Worm (Caenorhabditis elegans): ENCODE data around the gene tsen-54.

DNA sequence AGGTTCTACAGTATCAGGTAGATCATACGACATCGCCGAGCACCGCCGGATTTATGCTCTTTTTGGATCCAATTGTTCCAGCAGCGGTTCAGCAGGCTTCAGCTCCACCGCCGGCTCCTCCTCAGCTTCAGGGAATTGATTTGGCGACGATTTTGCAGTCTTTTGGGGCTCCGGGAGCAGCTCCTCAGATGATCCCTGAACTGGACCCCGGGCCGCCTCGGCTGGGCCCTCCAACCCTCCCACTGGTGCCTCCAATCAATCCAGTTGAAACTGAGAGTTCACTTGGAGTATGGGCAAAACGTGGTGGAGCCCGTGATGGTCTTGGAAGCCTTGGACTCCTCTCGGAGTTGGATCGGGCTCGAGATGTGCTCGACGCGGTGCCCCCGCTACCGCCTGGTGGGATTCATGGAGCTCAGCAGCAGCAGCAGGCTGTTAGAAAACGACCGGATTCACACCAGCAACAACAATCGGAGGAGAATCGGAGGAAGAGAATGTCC lies 42.9 kb downstream of the tsen-54 start:
- TF ChIP-seq him-1 (tag; optimal IDR thresholded peaks at IDR 0.05) (no peak), W03F9.2 (tag; optimal IDR thresholded peaks at IDR 0.05) (no peak)
